Worm (Caenorhabditis elegans): ENCODE measurements around the gene gei-8.

DNA sequence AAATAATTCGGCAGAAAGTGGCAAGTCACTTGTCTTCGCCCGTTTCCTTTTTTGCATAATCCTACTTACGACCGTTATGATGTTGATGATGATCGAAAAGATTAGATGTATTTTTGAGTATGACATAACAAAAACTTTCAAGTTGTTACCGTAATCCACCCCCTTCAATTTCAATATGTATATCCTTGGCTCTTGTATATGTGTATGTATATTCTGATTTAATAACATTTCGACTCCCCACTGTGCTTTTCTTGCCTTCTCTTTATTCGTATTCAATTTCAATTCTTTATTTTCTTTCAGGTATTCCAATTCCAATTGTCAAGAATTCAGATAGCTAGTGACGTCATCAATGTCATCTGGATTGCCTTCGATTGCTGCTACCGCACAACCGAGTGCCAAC, 54.0 kb downstream of the gei-8 start, which contains the start of gene pros-1:
- TF ChIP-seq egl-27 (tag; optimal IDR thresholded peaks at IDR 0.05): no peak
- no peak for TF ChIP-seq unc-62 (GFP tag; optimal IDR thresholded peaks at IDR 0.05)
- no peak for TF ChIP-seq aly-2 (tag; optimal IDR thresholded peaks at IDR 0.05)
- no peak for TF ChIP-seq fos-1 (tag; optimal IDR thresholded peaks at IDR 0.05)

Data from whole organism, L1 larva.